Worm (Caenorhabditis elegans) whole organism, L4/young adult: ENCODE results near the gene ltd-1.

Experiments used
- W03F9.2 ChIP-seq: fragments of 150-350 bp; optimal IDR thresholded peaks from 2 replicates; lab custom pipeline; 2014; ENCODE audit warnings: missing biosample characterization, missing genetic modification characterization
- dao-5 ChIP-seq: sonication (generic microtip); optimal IDR thresholded peaks from 2 replicates; lab custom pipeline; 2016; ENCODE audit warnings: missing genotype, missing genetic modification characterization, moderate library complexity, missing compliant biosample characterization
- him-1 ChIP-seq: sonication (generic microtip); optimal IDR thresholded peaks from 2 replicates; lab custom pipeline; 2016; ENCODE audit warnings: missing genotype, missing genetic modification reagents, missing genetic modification characterization, missing compliant biosample characterization

- TF ChIP-seq him-1 (tag; lab: Kevin White, UChicago): no peak
- TF ChIP-seq W03F9.2: no peak
- no peak for TF ChIP-seq dao-5 (tag; lab: Kevin White, UChicago)
Observed at ce11 chrII:8127794-8128193, 35.2 kb upstream of the ltd-1 start.
